Fruit fly (Drosophila melanogaster) whole organism, embryonic: ENCODE measurements around the gene CG12012.

Source experiments
- Asciz ChIP-seq: fragments of 200-800 bp; sonication (Bioruptor generic); optimal IDR thresholded peaks from 2 replicates; lab custom pipeline; 2017; ENCODE audit warnings: missing biosample characterization, mild to moderate bottlenecking, missing genetic modification characterization, missing genetic modification reagents
- CG11504 ChIP-seq: fragments of 200-800 bp; sonication (Bioruptor generic); optimal IDR thresholded peaks from 3 replicates; lab custom pipeline; 2019; ENCODE audit warnings: missing biosample characterization, mild to moderate bottlenecking, missing genetic modification characterization, moderate library complexity
- CG12155 ChIP-seq: fragments of 200-800 bp; sonication (Bioruptor generic); optimal IDR thresholded peaks from 3 replicates; lab custom pipeline; 2016; ENCODE audit warnings: missing biosample characterization, missing genetic modification characterization
- CG12659 ChIP-seq: fragments of 200-800 bp; sonication (Bioruptor generic); optimal IDR thresholded peaks from 3 replicates; lab custom pipeline; 2017; ENCODE audit warnings: mild to moderate bottlenecking, missing biosample characterization, missing genetic modification reagents, missing genetic modification characterization
- CG15696 ChIP-seq: fragments of 200-800 bp; sonication (Bioruptor generic); optimal IDR thresholded peaks from 2 replicates; lab custom pipeline; 2019; ENCODE audit warnings: missing biosample characterization, mild to moderate bottlenecking, missing genetic modification characterization, moderate library complexity
- CG18476 ChIP-seq: fragments of 200-800 bp; sonication (Bioruptor generic); optimal IDR thresholded peaks from 2 replicates; lab custom pipeline; 2016; ENCODE audit warnings: missing biosample characterization, mild to moderate bottlenecking, missing genetic modification characterization
- CG18599 ChIP-seq: fragments of 200-800 bp; sonication (Bioruptor generic); optimal IDR thresholded peaks from 3 replicates; lab custom pipeline; 2017; ENCODE audit warnings: missing biosample characterization, missing genetic modification characterization, mild to moderate bottlenecking, moderate library complexity, missing genetic modification reagents
- CG2199 ChIP-seq: fragments of 200-800 bp; sonication (Bioruptor generic); IDR thresholded peaks from 3 replicates; pipeline ENCODE4 v1.3.6; 2022; ENCODE audit warnings: missing biosample characterization, missing genetic modification characterization
- CG34224 ChIP-seq: fragments of 200-800 bp; sonication (Bioruptor generic); IDR thresholded peaks from 3 replicates; pipeline ENCODE4 v1.3.6; 2022; ENCODE audit warnings: missing biosample characterization, missing genetic modification characterization; ENCODE audit not compliant: partially characterized antibody
- CG4328 ChIP-seq: fragments of 200-800 bp; sonication (Bioruptor generic); optimal IDR thresholded peaks from 3 replicates; lab custom pipeline; 2017; ENCODE audit warnings: missing biosample characterization, missing genetic modification reagents, missing genetic modification characterization
- CG4854 ChIP-seq: fragments of 200-800 bp; sonication (Bioruptor generic); optimal IDR thresholded peaks from 2 replicates; lab custom pipeline; 2016; ENCODE audit warnings: missing biosample characterization, missing genetic modification characterization, inconsistent platforms
- CG6654 ChIP-seq: fragments of 200-800 bp; sonication (Bioruptor generic); optimal IDR thresholded peaks from 2 replicates; lab custom pipeline; 2017; ENCODE audit warnings: missing biosample characterization, mild to moderate bottlenecking, missing genetic modification characterization
- CG8924 ChIP-seq: fragments of 200-800 bp; optimal IDR thresholded peaks from 3 replicates; lab custom pipeline; 2019; ENCODE audit warnings: missing biosample characterization, mild to moderate bottlenecking, missing genetic modification characterization, moderate library complexity
- CG9932 ChIP-seq: fragments of 200-800 bp; sonication (Bioruptor generic); IDR thresholded peaks from 2 replicates; pipeline ENCODE4 v1.3.6; 2022; ENCODE audit warnings: missing biosample characterization, missing genetic modification characterization
- Camta ChIP-seq: fragments of 200-800 bp; sonication (Bioruptor generic); optimal IDR thresholded peaks from 2 replicates; lab custom pipeline; 2016; ENCODE audit warnings: missing biosample characterization, missing genetic modification characterization
- Deaf1 ChIP-seq: fragments of 200-800 bp; optimal IDR thresholded peaks from 3 replicates; lab custom pipeline; 2019; ENCODE audit warnings: missing biosample characterization, mild to moderate bottlenecking, missing genetic modification characterization, moderate library complexity
- E2f1 ChIP-seq: fragments of 200-800 bp; sonication (Bioruptor generic); IDR thresholded peaks from 2 replicates; pipeline ENCODE4 v1.3.6; 2022; ENCODE audit warnings: missing biosample characterization, missing genetic modification characterization
- Ets65A ChIP-seq: fragments of 200-800 bp; sonication (Bioruptor generic); peaks from one replicate; lab custom pipeline; 2016; ENCODE audit warnings: missing biosample characterization, missing genetic modification characterization
- HLH4C ChIP-seq: fragments of 200-800 bp; sonication (Bioruptor generic); IDR thresholded peaks from 3 replicates; pipeline ENCODE4 v1.3.6; 2022; ENCODE audit warnings: missing biosample characterization, missing genetic modification characterization; ENCODE audit not compliant: partially characterized antibody
- Hmr ChIP-seq: fragments of 200-800 bp; sonication (Bioruptor generic); optimal IDR thresholded peaks from 3 replicates; lab custom pipeline; 2017; ENCODE audit warnings: mild to moderate bottlenecking, missing biosample characterization, missing genetic modification reagents, missing genetic modification characterization
- Med ChIP-seq: fragments of 200-800 bp; sonication (Bioruptor generic); peaks from one replicate; lab custom pipeline; 2016; ENCODE audit warnings: missing biosample characterization, missing genetic modification characterization, mild to moderate bottlenecking, inconsistent platforms, moderate library complexity
- Scr ChIP-seq: fragments of 200-800 bp; sonication (Bioruptor generic); IDR thresholded peaks from 2 replicates; pipeline ENCODE4 v1.3.6; 2022; ENCODE audit warnings: missing biosample characterization, missing genetic modification characterization; ENCODE audit not compliant: partially characterized antibody
- Sry-β ChIP-seq: fragments of 200-800 bp; sonication (Bioruptor generic); optimal IDR thresholded peaks from 2 replicates; lab custom pipeline; 2018; ENCODE audit warnings: missing biosample characterization, mild to moderate bottlenecking, missing genetic modification characterization, moderate library complexity
- ap ChIP-seq: fragments of 200-800 bp; sonication (Bioruptor generic); IDR thresholded peaks from 2 replicates; pipeline ENCODE4 v1.3.6; 2022; ENCODE audit warnings: missing biosample characterization, missing genetic modification characterization
- az2 ChIP-seq: fragments of 200-800 bp; sonication (Bioruptor generic); optimal IDR thresholded peaks from 3 replicates; lab custom pipeline; 2016; ENCODE audit warnings: missing biosample characterization, missing genetic modification characterization
- bsh ChIP-seq, 2 experiments: fragments of 200-800 bp; sonication (Bioruptor generic); optimal IDR thresholded peaks; 2 replicates each; lab custom pipeline; 2017 to 2018; ENCODE audit warnings: mild to moderate bottlenecking in 2 of 2, missing biosample characterization in 2 of 2, missing genetic modification characterization in 2 of 2, moderate library complexity in 1 of 2
- cad ChIP-seq: fragments of >200 bp; optimal IDR thresholded peaks from 2 replicates; lab custom pipeline; 2017; ENCODE audit warnings: missing biosample characterization, missing genetic modification characterization
- cato ChIP-seq: fragments of 200-800 bp; sonication (Bioruptor generic); optimal IDR thresholded peaks from 2 replicates; lab custom pipeline; 2016; ENCODE audit warnings: missing biosample characterization, missing genetic modification characterization, borderline replicate concordance
- cg ChIP-seq: fragments of 200-800 bp; sonication (Bioruptor generic); optimal IDR thresholded peaks from 3 replicates; lab custom pipeline; 2019; ENCODE audit warnings: missing biosample characterization, mild to moderate bottlenecking, missing genetic modification characterization, moderate library complexity
- chm ChIP-seq: fragments of 200-800 bp; sonication (Bioruptor generic); IDR thresholded peaks from 2 replicates; pipeline ENCODE4 v1.3.6; 2022; ENCODE audit warnings: missing biosample characterization, missing genetic modification characterization
- crc ChIP-seq: fragments of 200-800 bp; sonication (Bioruptor generic); optimal IDR thresholded peaks from 2 replicates; lab custom pipeline; 2016; ENCODE audit warnings: missing biosample characterization, missing genetic modification characterization
- fd3F ChIP-seq: fragments of 200-800 bp; sonication (Bioruptor generic); optimal IDR thresholded peaks from 2 replicates; lab custom pipeline; 2018; ENCODE audit warnings: missing biosample characterization, mild to moderate bottlenecking, missing genetic modification characterization, moderate library complexity
- fru ChIP-seq: fragments of >200 bp; optimal IDR thresholded peaks from 2 replicates; lab custom pipeline; 2017
- lola ChIP-seq, 3 experiments: fragments of >200 bp in 2 of 3; fragments of 200-800 bp in 1 of 3; sonication (Bioruptor generic) in 1 of 3; optimal IDR thresholded peaks; 2 replicates each; lab custom pipeline; 2017 to 2019; ENCODE audit warnings: missing biosample characterization in 3 of 3, missing genetic modification characterization in 3 of 3, mild to moderate bottlenecking in 1 of 3, moderate library complexity in 1 of 3
- mirr ChIP-seq: fragments of 200-800 bp; sonication (Bioruptor generic); optimal IDR thresholded peaks from 3 replicates; lab custom pipeline; 2018; ENCODE audit warnings: missing biosample characterization, mild to moderate bottlenecking, missing genetic modification characterization
- oc ChIP-seq: fragments of 200-800 bp; sonication (Bioruptor generic); optimal IDR thresholded peaks from 2 replicates; lab custom pipeline; 2018; ENCODE audit warnings: missing biosample characterization, mild to moderate bottlenecking, missing genetic modification characterization, moderate library complexity
- pan ChIP-seq, 4 experiments: fragments of >200 bp in 3 of 4; fragments of 200-800 bp in 1 of 4; sonication (Bioruptor generic) in 1 of 4; optimal IDR thresholded peaks in 3 of 4; IDR thresholded peaks in 1 of 4; 2 replicates each; pipeline versions ENCODE4 v1.3.6 to Lab custom; 2017 to 2022; ENCODE audit warnings: missing biosample characterization in 2 of 4, missing genetic modification characterization in 2 of 4, mixed read lengths in 1 of 4
- peb ChIP-seq: fragments of 200-800 bp; sonication (Bioruptor generic); IDR thresholded peaks from 2 replicates; pipeline ENCODE4 v1.3.6; 2022; ENCODE audit warnings: missing biosample characterization, missing genetic modification characterization
- pros ChIP-seq: fragments of 200-800 bp; sonication (Bioruptor generic); optimal IDR thresholded peaks from 3 replicates; lab custom pipeline; 2019; ENCODE audit warnings: missing biosample characterization, mild to moderate bottlenecking, missing genetic modification characterization, moderate library complexity
- psq ChIP-seq: fragments of 200-800 bp; sonication (Bioruptor generic); optimal IDR thresholded peaks from 2 replicates; lab custom pipeline; 2017; ENCODE audit warnings: missing biosample characterization, missing genetic modification characterization
- sd ChIP-seq: fragments of 200-800 bp; sonication (Bioruptor generic); optimal IDR thresholded peaks from 3 replicates; lab custom pipeline; 2018; ENCODE audit warnings: missing biosample characterization, mild to moderate bottlenecking, missing genetic modification characterization, moderate library complexity
- so ChIP-seq: fragments of 200-800 bp; sonication (Bioruptor generic); IDR thresholded peaks from 3 replicates; pipeline ENCODE4 v1.3.6; 2022; ENCODE audit warnings: missing biosample characterization, missing genetic modification characterization
- stwl ChIP-seq: fragments of 200-800 bp; sonication (Bioruptor generic); optimal IDR thresholded peaks from 3 replicates; lab custom pipeline; 2018; ENCODE audit warnings: missing biosample characterization, mild to moderate bottlenecking, missing genetic modification characterization, moderate library complexity
- tin ChIP-seq: fragments of 200-800 bp; sonication (Bioruptor generic); optimal IDR thresholded peaks from 3 replicates; lab custom pipeline; 2016; ENCODE audit warnings: missing biosample characterization, missing genetic modification characterization
- vvl ChIP-seq: fragments of 200-800 bp; sonication (Bioruptor generic); IDR thresholded peaks from 2 replicates; pipeline ENCODE4 v1.3.6; 2022; ENCODE audit warnings: missing biosample characterization, missing genetic modification characterization
- wek ChIP-seq: fragments of 200-800 bp; sonication (Bioruptor generic); optimal IDR thresholded peaks from 3 replicates; lab custom pipeline; 2018; ENCODE audit warnings: missing biosample characterization, mild to moderate bottlenecking, missing genetic modification characterization, moderate library complexity

CG12012 gene

DNA sequence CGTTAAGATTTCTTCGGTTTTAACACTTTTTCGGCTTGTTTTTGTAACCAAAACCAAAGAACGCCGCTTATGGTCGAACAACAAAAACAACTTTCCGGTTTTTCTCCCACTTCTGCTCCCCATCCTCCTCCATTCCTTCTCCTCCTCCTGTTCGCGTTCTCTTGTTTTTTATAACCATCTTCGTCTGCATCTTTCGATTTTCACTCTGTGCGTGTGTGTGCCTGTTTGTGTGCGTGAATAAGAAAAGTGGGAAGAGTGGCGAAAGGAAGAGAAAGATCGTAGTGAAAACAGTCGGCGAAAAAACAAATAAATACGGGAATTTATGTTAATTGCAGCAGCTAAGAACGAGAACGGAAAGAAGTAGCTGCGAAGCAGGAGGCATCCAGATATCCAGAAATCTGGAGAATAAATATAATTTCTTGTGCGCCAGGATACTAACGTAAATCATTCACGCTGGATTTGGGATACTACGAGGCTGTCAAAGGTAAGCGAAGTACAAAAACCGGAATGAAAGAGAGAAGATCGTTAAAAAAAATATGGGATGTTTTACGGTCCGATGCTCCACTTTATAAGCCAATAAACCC, 39.1 kb upstream of the CG12012 start:
- no peak for TF ChIP-seq Hmr
- TF ChIP-seq CG34224 (GFP tag; lab: Robert Waterston, UW) = no peak
- TF ChIP-seq cg = peak; percentile 54
- TF ChIP-seq Med (GFP tag; lab: Kevin White, UChicago) = peak; percentile 9
- TF ChIP-seq psq (GFP tag; lab: Kevin White, UChicago) = peak; percentile 88
- no peak for TF ChIP-seq fd3F (GFP tag; lab: Kevin White, UChicago)
- no peak for TF ChIP-seq peb (GFP tag; lab: Robert Waterston, UW)
- TF ChIP-seq crc (GFP tag; lab: Kevin White, UChicago) = no peak
- TF ChIP-seq bsh (GFP tag; optimal IDR thresholded peaks at IDR 0.05; lab: Kevin White, UChicago) = no peak
- 0 out of 2 replicates have a peak, but pooled peaks have one; percentile 50 for TF ChIP-seq chm (GFP tag; lab: Robert Waterston, UW)
- TF ChIP-seq CG4854 (GFP tag; lab: Kevin White, UChicago) = no peak
- TF ChIP-seq sd = no peak
- no peak for TF ChIP-seq vvl (GFP tag; lab: Robert Waterston, UW)
- TF ChIP-seq cad (GFP tag; lab: Kevin White, UChicago) = peak; percentile 4
- TF ChIP-seq Sry-β (GFP tag; lab: Kevin White, UChicago) = no peak
- no peak for TF ChIP-seq CG11504 (tag; lab: Kevin White, UChicago)
- no peak for TF ChIP-seq CG18599 (GFP tag; lab: Kevin White, UChicago)
- peak; percentile 69 for TF ChIP-seq Ets65A

DNA sequence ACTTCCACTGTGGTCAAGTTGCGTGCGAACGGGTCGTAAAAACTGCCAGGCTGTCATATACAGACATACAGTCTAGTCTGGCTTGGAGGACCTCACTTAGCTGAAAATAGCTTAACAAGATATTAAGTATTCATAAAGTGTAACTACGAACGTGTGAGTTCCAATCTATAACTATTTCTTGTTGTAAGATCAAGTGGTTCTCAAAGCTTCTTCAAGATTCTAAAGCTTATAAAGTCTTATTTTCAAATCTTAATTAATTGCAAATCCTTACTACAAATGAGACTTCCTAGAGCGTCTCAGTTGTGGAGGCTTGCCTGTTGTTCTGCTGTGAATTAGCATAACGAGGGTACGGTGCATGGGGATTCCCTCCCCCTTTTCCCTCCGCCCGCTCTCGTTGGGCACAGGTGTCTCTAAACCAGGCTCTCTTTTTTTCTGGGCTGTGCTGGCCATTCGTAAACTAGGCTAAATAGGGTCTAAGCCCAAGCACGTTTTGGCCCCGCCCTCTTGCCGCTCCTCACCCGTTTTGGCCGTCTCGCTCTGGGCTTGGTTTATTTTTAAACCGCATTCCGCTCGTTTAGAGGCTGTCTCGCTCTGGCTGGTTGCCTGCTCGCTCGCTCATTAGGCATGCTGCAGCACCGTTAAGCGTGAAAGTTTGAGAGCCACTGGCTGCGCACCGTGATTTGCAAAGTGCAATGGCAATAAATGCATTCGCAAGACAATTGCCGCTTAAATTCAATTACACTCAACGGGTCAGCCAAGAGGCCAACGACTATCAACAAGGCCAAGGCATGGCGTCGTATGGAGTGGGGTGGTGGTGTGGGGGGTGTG, 38.3 kb upstream of the CG12012 start:
- TF ChIP-seq CG9932 (GFP tag; lab: Robert Waterston, UW) = no peak
- no peak for TF ChIP-seq CG12155 (GFP tag; lab: Kevin White, UChicago)
- no peak for TF ChIP-seq CG12659 (GFP tag; lab: Kevin White, UChicago)
- TF ChIP-seq az2 = no peak
- no peak for TF ChIP-seq pan (optimal IDR thresholded peaks at IDR 0.05; lab: Kevin White, UChicago)
- TF ChIP-seq pan (GFP tag; optimal IDR thresholded peaks at IDR 0.05 in 1 of 2, IDR thresholded peaks at IDR 0.05 in 1 of 2) = no peak
- TF ChIP-seq so (GFP tag; lab: Robert Waterston, UW) = no peak
- TF ChIP-seq chm (GFP tag; lab: Robert Waterston, UW) = peak; percentile 38; the same call in 1 of the 2 replicates
- no peak for TF ChIP-seq Deaf1 (tag; lab: Kevin White, UChicago)
- no peak for TF ChIP-seq stwl (tag; lab: Kevin White, UChicago)
- TF ChIP-seq CG6654 (GFP tag; lab: Kevin White, UChicago) = peak; percentile 94
- no peak for TF ChIP-seq CG4328
- no peak for TF ChIP-seq Asciz
- no peak for TF ChIP-seq mirr (GFP tag; lab: Kevin White, UChicago)
- TF ChIP-seq cato (GFP tag; lab: Kevin White, UChicago) = no peak
- no peak for TF ChIP-seq CG18476 (GFP tag; lab: Kevin White, UChicago)
- no peak for TF ChIP-seq fru (lab: Kevin White, UChicago)
- TF ChIP-seq crc (GFP tag; lab: Kevin White, UChicago) = no peak
- TF ChIP-seq vvl (GFP tag; lab: Robert Waterston, UW) = 0 out of 2 replicates have a peak, but pooled peaks have one; percentile 7
- TF ChIP-seq ap (GFP tag; lab: Robert Waterston, UW) = no peak
- TF ChIP-seq E2f1 (GFP tag; lab: Robert Waterston, UW) = no peak
- TF ChIP-seq lola (GFP tag; optimal IDR thresholded peaks at IDR 0.05; lab: Kevin White, UChicago) = no peak
- TF ChIP-seq CG2199 = no peak
- no peak for TF ChIP-seq wek (GFP tag; lab: Kevin White, UChicago)
- no peak for TF ChIP-seq Camta (GFP tag; lab: Kevin White, UChicago)
- 0 out of 3 replicates have a peak, but pooled peaks have one; percentile 29 for TF ChIP-seq HLH4C (GFP tag; lab: Robert Waterston, UW)
- TF ChIP-seq Scr (GFP tag; lab: Robert Waterston, UW) = no peak
- TF ChIP-seq CG15696 (tag; lab: Kevin White, UChicago) = no peak
- TF ChIP-seq tin (GFP tag; lab: Kevin White, UChicago) = no peak
- TF ChIP-seq pros = no peak
- TF ChIP-seq CG8924 (tag; lab: Kevin White, UChicago) = no peak
- peak; percentile 75 for TF ChIP-seq oc
